Worm (Caenorhabditis elegans): Measurements from ENCODE around the gene cku-80.
A peak's percentile ranks its signal among the peaks of the same experiment; 100 is the strongest.

Gene cku-80

ce11 chrIII:4470793-4471192 lies 51.1 kb downstream of the cku-80 start (continued):
- TF ChIP-seq C08G9.2 (tag; optimal IDR thresholded peaks at IDR 0.05) (peak; percentile 67), npax-4 (tag; optimal IDR thresholded peaks at IDR 0.05) (peak; percentile 86), tbx-7 (tag; optimal IDR thresholded peaks at IDR 0.05) (peak; percentile 60), pax-1 (tag; optimal IDR thresholded peaks at IDR 0.05) (no peak), ceh-48 (tag; optimal IDR thresholded peaks at IDR 0.05) (peak; percentile 79), nfya-1 (tag; optimal IDR thresholded peaks at IDR 0.05) (peak; percentile 41), ztf-16 (tag; optimal IDR thresholded peaks at IDR 0.05) (peak; percentile 90), ceh-19 (GFP tag; optimal IDR thresholded peaks at IDR 0.05) (peak; percentile 89), C38D4.7 (GFP tag; optimal IDR thresholded peaks at IDR 0.05) (peak; percentile 86), sox-2 (GFP tag; IDR thresholded peaks at IDR 0.05) (peak; percentile 83), unc-42 (tag; optimal IDR thresholded peaks at IDR 0.05) (peak; percentile 45), tbx-2 (tag; optimal IDR thresholded peaks at IDR 0.05) (peak; percentile 91), fax-1 (tag; optimal IDR thresholded peaks at IDR 0.05) (peak; percentile 69), lim-6 (tag; optimal IDR thresholded peaks at IDR 0.05) (peak; percentile 21), nhr-232 (tag; optimal IDR thresholded peaks at IDR 0.05) (peak; percentile 85), unc-3 (GFP tag; conservative IDR thresholded peaks at IDR 0.05) (peak; percentile 78), unc-3 (tag; optimal IDR thresholded peaks at IDR 0.05) (peak; percentile 86)

Data from whole organism, late embryonic.